Fruit fly (Drosophila melanogaster): Measurements from ENCODE around the gene GILT2.
A peak's percentile ranks its signal among the peaks of the same experiment; 100 is the strongest.

GILT2 gene

dm6 chr3R:23722680-23723372, 44.1 kb downstream of the GILT2 start, which contains the start of gene CG10365 (continued):
- TF ChIP-seq CG18619 (GFP tag; optimal IDR thresholded peaks at IDR 0.05) (peak; percentile 79), CG2712 (tag; optimal IDR thresholded peaks at IDR 0.05) (peak; percentile 84), HHEX (GFP tag; optimal IDR thresholded peaks at IDR 0.05) (peak; percentile 87), CG10959 (GFP tag; IDR thresholded peaks at IDR 0.05) (no peak), Abd-B (GFP tag; optimal IDR thresholded peaks at IDR 0.05) (peak; percentile 43), Mad (GFP tag; optimal IDR thresholded peaks at IDR 0.05) (no peak), ap (GFP tag; IDR thresholded peaks at IDR 0.05) (peak; percentile 81), tap (tag; optimal IDR thresholded peaks at IDR 0.05) (peak; percentile 71), MTF-1 (GFP tag; optimal IDR thresholded peaks at IDR 0.05; ENCODE audit: borderline replicate concordance) (peak; percentile 58), CG31365 (tag; optimal IDR thresholded peaks at IDR 0.05) (no peak), Jarid2 (GFP tag; optimal IDR thresholded peaks at IDR 0.05) (no peak), pb (GFP tag; optimal IDR thresholded peaks at IDR 0.05) (no peak), tgo (GFP tag; IDR thresholded peaks at IDR 0.05) (peak; percentile 92), CG30403 (GFP tag; optimal IDR thresholded peaks at IDR 0.05) (peak; percentile 90), az2 (GFP tag; optimal IDR thresholded peaks at IDR 0.05) (peak; percentile 81), grn (GFP tag; optimal IDR thresholded peaks at IDR 0.05) (no peak), ro (GFP tag; IDR thresholded peaks at IDR 0.05) (no peak), CG16863 (GFP tag; optimal IDR thresholded peaks at IDR 0.05) (no peak)

- TF ChIP-seq klu (GFP tag; IDR thresholded peaks at IDR 0.05) = no peak
- peak; percentile 49 for TF ChIP-seq Camta (GFP tag; optimal IDR thresholded peaks at IDR 0.05)
- no peak for TF ChIP-seq Lhr (GFP tag; optimal IDR thresholded peaks at IDR 0.05)
- peak; percentile 32 for TF ChIP-seq schlank (tag; optimal IDR thresholded peaks at IDR 0.05)
- TF ChIP-seq pho (GFP tag; optimal IDR thresholded peaks at IDR 0.05) = no peak
- TF ChIP-seq fd102C (GFP tag; optimal IDR thresholded peaks at IDR 0.05) = no peak
- TF ChIP-seq Nf-YC (tag; optimal IDR thresholded peaks at IDR 0.05) = no peak
- peak; percentile 58; the same call in 1 of the 2 replicates for TF ChIP-seq Rfx (GFP tag; IDR thresholded peaks at IDR 0.05)
- TF ChIP-seq HLHmδ (GFP tag; optimal IDR thresholded peaks at IDR 0.05) = peak; percentile 36
- no peak for TF ChIP-seq CG7271 (tag; optimal IDR thresholded peaks at IDR 0.05)
- TF ChIP-seq Neu2 (GFP tag; optimal IDR thresholded peaks at IDR 0.05; ENCODE audit: borderline replicate concordance) = no peak
- peak; percentile 25 for TF ChIP-seq CG9876 (GFP tag; optimal IDR thresholded peaks at IDR 0.05)
- TF ChIP-seq lmd (GFP tag; IDR thresholded peaks at IDR 0.05) = peak; percentile 30; the same call in 1 of the 2 replicates
- TF ChIP-seq ab (GFP tag; optimal IDR thresholded peaks at IDR 0.05) = no peak
- TF ChIP-seq CHES-1-like (GFP tag; optimal IDR thresholded peaks at IDR 0.05) = peak; percentile 6
- TF ChIP-seq CG2875 (GFP tag; optimal IDR thresholded peaks at IDR 0.05) = peak; percentile 68
- TF ChIP-seq so (GFP tag; IDR thresholded peaks at IDR 0.05) = peak; percentile 37; the same call in 1 of the 3 replicates
- TF ChIP-seq jing (GFP tag; optimal IDR thresholded peaks at IDR 0.05) = no peak
- peak; percentile 10 for TF ChIP-seq pum (GFP tag; optimal IDR thresholded peaks at IDR 0.05)
- TF ChIP-seq repo (GFP tag; optimal IDR thresholded peaks at IDR 0.05) = peak; percentile 85
- 0 out of 3 replicates have a peak, but pooled peaks have one; percentile 12 for TF ChIP-seq ken (GFP tag; IDR thresholded peaks at IDR 0.05)
- TF ChIP-seq row (GFP tag; IDR thresholded peaks at IDR 0.05) = no peak
- TF ChIP-seq gsb (GFP tag; IDR thresholded peaks at IDR 0.05) = peak; percentile 59; the same call in 1 of the 2 replicates
- TF ChIP-seq sim (GFP tag; IDR thresholded peaks at IDR 0.05) = peak; percentile 72
- TF ChIP-seq ems (GFP tag; optimal IDR thresholded peaks at IDR 0.05) = peak; percentile 23
- peak; percentile 24 for TF ChIP-seq Sox102F (GFP tag; optimal IDR thresholded peaks at IDR 0.05)
- TF ChIP-seq slp2 (GFP tag; optimal IDR thresholded peaks at IDR 0.05) = peak; percentile 56
- peak; percentile 53 for TF ChIP-seq dmrt99B (tag; optimal IDR thresholded peaks at IDR 0.05)
- TF ChIP-seq CG15269 (tag; optimal IDR thresholded peaks at IDR 0.05) = peak; percentile 2
- no peak for TF ChIP-seq hkb (optimal IDR thresholded peaks at IDR 0.05)
- TF ChIP-seq hkb (GFP tag; IDR thresholded peaks at IDR 0.05) = peak; percentile 89
Measured at dm6 chr3R:23723381-23724034, 44.8 kb downstream of the GILT2 start.
